Worm (Caenorhabditis elegans): Measurements from ENCODE around the gene oac-1.

DNA sequence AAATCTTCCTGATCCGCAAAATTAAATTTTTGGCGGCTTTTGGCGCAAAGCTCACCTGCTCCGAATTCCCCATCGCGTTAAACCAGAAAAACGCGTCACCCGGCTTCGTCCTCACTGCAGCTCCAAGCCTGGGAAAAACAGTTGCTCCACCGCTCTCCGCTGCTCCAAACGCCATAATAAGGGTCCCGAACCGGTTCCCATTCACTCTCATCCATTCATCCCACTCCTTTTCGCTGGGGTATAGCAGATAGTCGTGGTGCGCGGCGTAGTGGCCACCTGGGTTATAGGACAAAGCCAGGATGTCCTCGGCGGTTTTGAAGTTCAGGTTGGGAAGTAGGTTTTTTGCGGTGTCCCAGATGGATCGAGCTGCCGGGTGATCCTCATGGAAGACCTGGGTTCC, 44.8 kb downstream of the oac-1 start:
- TF ChIP-seq ztf-23 (GFP tag; IDR thresholded peaks at IDR 0.05) (no peak), ref-1 (GFP tag; conservative IDR thresholded peaks at IDR 0.05) (no peak), flt-1 (GFP tag; IDR thresholded peaks at IDR 0.05) (no peak), ztf-29 (GFP tag; IDR thresholded peaks at IDR 0.05) (no peak), cog-1 (tag; optimal IDR thresholded peaks at IDR 0.05) (no peak), tab-1 (GFP tag; IDR thresholded peaks at IDR 0.05) (no peak), T22C8.4 (GFP tag; IDR thresholded peaks at IDR 0.05) (no peak), med-1 (GFP tag; optimal IDR thresholded peaks at IDR 0.05; ENCODE audit: insufficient read depth) (no peak), klf-2 (GFP tag; conservative IDR thresholded peaks at IDR 0.05) (no peak)

Measured in whole organism, midembryonic.